Worm (Caenorhabditis elegans) whole organism, L4 larva: ENCODE measurements around the gene rnp-7.

Experiments
- D1046.2 ChIP-seq: fragments of 200-800 bp; sonication (Bioruptor generic); IDR thresholded peaks from 2 replicates; pipeline ENCODE4 v1.3.6; 2022; ENCODE audit warnings: missing genetic modification characterization, missing compliant biosample characterization
- F10B5.3 ChIP-seq: sonication (generic microtip); optimal IDR thresholded peaks from 2 replicates; lab custom pipeline; 2016; ENCODE audit warnings: mild to moderate bottlenecking, missing genetic modification characterization, missing compliant biosample characterization
- F44E2.7 ChIP-seq: fragments of 200-800 bp; sonication (Bioruptor generic); IDR thresholded peaks from 2 replicates; pipeline ENCODE4 v2.1.2; 2022; ENCODE audit warnings: missing genetic modification characterization, missing compliant biosample characterization
- R02D3.7 ChIP-seq: fragments of 150-350 bp; sonication (generic microtip); optimal IDR thresholded peaks from 3 replicates; lab custom pipeline; 2014; ENCODE audit warnings: missing biosample characterization, missing genetic modification characterization
- T20F7.1 ChIP-seq: fragments of 200-800 bp; sonication (Bioruptor generic); optimal IDR thresholded peaks from 2 replicates; lab custom pipeline; 2018; ENCODE audit warnings: mild to moderate bottlenecking, missing genetic modification characterization, missing compliant biosample characterization
- Y5F2A.4 ChIP-seq: fragments of 200-800 bp; sonication (Bioruptor generic); optimal IDR thresholded peaks from 2 replicates; lab custom pipeline; 2018; ENCODE audit warnings: mild to moderate bottlenecking, missing genetic modification characterization, missing compliant biosample characterization
- Y75B8A.6 ChIP-seq: fragments of 200-800 bp; sonication (Bioruptor generic); IDR thresholded peaks from 2 replicates; pipeline ENCODE4 v1.3.6; 2022; ENCODE audit warnings: missing genetic modification reagents, missing genetic modification characterization, missing compliant biosample characterization
- ZK337.2 ChIP-seq: fragments of 200-800 bp; sonication (Bioruptor generic); IDR thresholded peaks from 2 replicates; pipeline ENCODE4 v1.3.6; 2022; ENCODE audit warnings: missing genetic modification reagents, missing genetic modification characterization, missing compliant biosample characterization
- aly-2 ChIP-seq: sonication (generic microtip); optimal IDR thresholded peaks from 2 replicates; lab custom pipeline; 2018; ENCODE audit warnings: missing biosample characterization, missing genetic modification characterization
- arid-1 ChIP-seq: fragments of 200-800 bp; sonication (Bioruptor generic); conservative IDR thresholded peaks from 2 replicates; pipeline ENCODE4 v1.3.6; 2022; ENCODE audit warnings: missing genetic modification reagents, missing genetic modification characterization, missing compliant biosample characterization
- ceh-20 ChIP-seq: fragments of 200-800 bp; sonication (Bioruptor generic); IDR thresholded peaks from 2 replicates; pipeline ENCODE4 v1.3.6; 2022; ENCODE audit warnings: missing genetic modification reagents, missing genetic modification characterization, missing compliant biosample characterization
- ceh-32 ChIP-seq: sonication (generic microtip); optimal IDR thresholded peaks from 2 replicates; lab custom pipeline; 2016; ENCODE audit warnings: mild to moderate bottlenecking, missing genetic modification characterization, missing compliant biosample characterization; ENCODE audit not compliant: poor library complexity
- ceh-62 ChIP-seq: sonication (generic microtip); optimal IDR thresholded peaks from 2 replicates; lab custom pipeline; 2017; ENCODE audit warnings: missing biosample characterization, missing genetic modification characterization
- cey-2 ChIP-seq: sonication (generic microtip); optimal IDR thresholded peaks from 3 replicates; lab custom pipeline; 2017; ENCODE audit warnings: missing genetic modification characterization, mild to moderate bottlenecking, missing compliant biosample characterization, antibody characterized with exemption, borderline replicate concordance; ENCODE audit not compliant: insufficient read depth
- ctbp-1 ChIP-seq: fragments of 200-800 bp; sonication (Bioruptor generic); IDR thresholded peaks from 2 replicates; pipeline ENCODE4 v1.3.6; 2022; ENCODE audit warnings: missing genetic modification reagents, missing genetic modification characterization, missing compliant biosample characterization
- daf-12 ChIP-seq: fragments of 150-350 bp; optimal IDR thresholded peaks from 2 replicates; lab custom pipeline; 2014; ENCODE audit warnings: missing biosample characterization, missing genetic modification reagents, missing genetic modification characterization
- daf-16 ChIP-seq, 3 experiments: sonication (generic microtip); optimal IDR thresholded peaks; 2 replicates each; lab custom pipeline; 2016 to 2017; ENCODE audit warnings: missing genetic modification characterization in 3 of 3, missing genetic modification reagents in 3 of 3, mild to moderate bottlenecking in 2 of 3, missing compliant biosample characterization in 2 of 3, missing biosample characterization in 1 of 3, moderate library complexity in 1 of 3
- dmd-6 ChIP-seq: fragments of 200-800 bp; sonication (Bioruptor generic); IDR thresholded peaks from 2 replicates; pipeline ENCODE4 v1.3.6; 2022; ENCODE audit warnings: missing genetic modification reagents, missing genetic modification characterization, missing compliant biosample characterization
- dmd-9 ChIP-seq: fragments of 200-800 bp; sonication (Bioruptor generic); IDR thresholded peaks from 2 replicates; pipeline ENCODE4 v1.3.6; 2022; ENCODE audit warnings: missing genetic modification reagents, missing genetic modification characterization, missing compliant biosample characterization
- duxl-1 ChIP-seq: sonication (generic microtip); optimal IDR thresholded peaks from 2 replicates; lab custom pipeline; 2016; ENCODE audit warnings: mild to moderate bottlenecking, missing genetic modification characterization, moderate library complexity, missing compliant biosample characterization; ENCODE audit not compliant: poor library complexity
- dve-1 ChIP-seq: sonication (generic microtip); optimal IDR thresholded peaks from 2 replicates; lab custom pipeline; 2017; ENCODE audit warnings: antibody characterized with exemption, mild to moderate bottlenecking, missing genetic modification characterization, missing compliant biosample characterization; ENCODE audit not compliant: insufficient read depth
- fkh-10 ChIP-seq: fragments of 150-350 bp; optimal IDR thresholded peaks from 2 replicates; lab custom pipeline; 2014; ENCODE audit warnings: missing biosample characterization, missing genetic modification reagents, missing genetic modification characterization
- fos-1 ChIP-seq: fragments of 150-350 bp; optimal IDR thresholded peaks from 2 replicates; lab custom pipeline; 2014; ENCODE audit warnings: missing biosample characterization, missing genetic modification characterization
- hif-1 ChIP-seq, 2 experiments: sonication (generic microtip); optimal IDR thresholded peaks; 2 replicates each; lab custom pipeline; 2016 to 2017; ENCODE audit warnings: missing compliant biosample characterization in 2 of 2, missing genetic modification characterization in 2 of 2, missing genetic modification reagents in 2 of 2, missing genotype in 2 of 2, mild to moderate bottlenecking in 1 of 2
- hlh-11 ChIP-seq: fragments of 200-800 bp; sonication (Bioruptor generic); optimal IDR thresholded peaks from 2 replicates; lab custom pipeline; 2018; ENCODE audit warnings: mild to moderate bottlenecking, missing genetic modification characterization, missing compliant biosample characterization
- jun-1 ChIP-seq: fragments of 150-350 bp; optimal IDR thresholded peaks from 2 replicates; lab custom pipeline; 2014; ENCODE audit warnings: missing biosample characterization, missing genetic modification reagents, missing genetic modification characterization
- lin-13 ChIP-seq: fragments of 150-350 bp; optimal IDR thresholded peaks from 2 replicates; lab custom pipeline; 2014; ENCODE audit warnings: missing biosample characterization, missing genetic modification reagents, missing genetic modification characterization
- lin-15B ChIP-seq: fragments of 150-350 bp; sonication (generic microtip); optimal IDR thresholded peaks from 3 replicates; lab custom pipeline; 2014; ENCODE audit warnings: missing biosample characterization, missing genetic modification characterization
- lin-29 ChIP-seq: fragments of 200-800 bp; sonication (Bioruptor generic); IDR thresholded peaks from 2 replicates; pipeline ENCODE4 v1.3.6; 2022; ENCODE audit warnings: missing genetic modification reagents, missing genetic modification characterization, missing compliant biosample characterization
- lsy-2 ChIP-seq, 2 experiments: fragments of 150-350 bp in 1 of 2; sonication (generic microtip) in 1 of 2; optimal IDR thresholded peaks; 2 replicates each; lab custom pipeline; 2014 to 2017; ENCODE audit warnings: missing biosample characterization in 2 of 2, missing genetic modification characterization in 2 of 2
- madf-9 ChIP-seq: fragments of 200-800 bp; sonication (Bioruptor generic); conservative IDR thresholded peaks from 2 replicates; pipeline ENCODE4 v1.3.6; 2022; ENCODE audit warnings: missing genetic modification reagents, missing genetic modification characterization, missing compliant biosample characterization
- mdt-29 ChIP-seq: fragments of 200-800 bp; sonication (Bioruptor generic); IDR thresholded peaks from 2 replicates; pipeline ENCODE4 v1.3.6; 2022; ENCODE audit warnings: missing genetic modification reagents, missing genetic modification characterization, missing compliant biosample characterization
- mes-2 ChIP-seq: sonication (generic microtip); optimal IDR thresholded peaks from 2 replicates; lab custom pipeline; 2016; ENCODE audit warnings: missing genotype, mild to moderate bottlenecking, missing genetic modification characterization, missing compliant biosample characterization; ENCODE audit not compliant: poor library complexity, severe bottlenecking
- nhr-102 ChIP-seq: sonication (generic microtip); optimal IDR thresholded peaks from 2 replicates; lab custom pipeline; 2016; ENCODE audit warnings: mild to moderate bottlenecking, missing genetic modification characterization, moderate library complexity, missing compliant biosample characterization
- nhr-111 ChIP-seq: fragments of 200-800 bp; sonication (Bioruptor generic); optimal IDR thresholded peaks from 2 replicates; lab custom pipeline; 2018; ENCODE audit warnings: mild to moderate bottlenecking, missing genetic modification characterization, missing compliant biosample characterization
- nhr-237 ChIP-seq: sonication (generic microtip); optimal IDR thresholded peaks from 2 replicates; lab custom pipeline; 2017; ENCODE audit warnings: missing biosample characterization, missing genetic modification characterization
- nhr-28 ChIP-seq: fragments of 150-350 bp; optimal IDR thresholded peaks from 2 replicates; lab custom pipeline; 2014; ENCODE audit warnings: missing biosample characterization, missing genetic modification characterization
- nhr-6 ChIP-seq: fragments of 150-350 bp; optimal IDR thresholded peaks from 2 replicates; lab custom pipeline; 2014; ENCODE audit warnings: missing biosample characterization, missing genetic modification characterization
- php-3 ChIP-seq: fragments of 200-800 bp; sonication (Bioruptor generic); IDR thresholded peaks from 2 replicates; pipeline ENCODE4 v1.3.6; 2022; ENCODE audit warnings: missing genetic modification reagents, missing genetic modification characterization, missing compliant biosample characterization
- sdz-12 ChIP-seq: fragments of 200-800 bp; sonication (Bioruptor generic); optimal IDR thresholded peaks from 2 replicates; lab custom pipeline; 2018; ENCODE audit warnings: mild to moderate bottlenecking, missing genetic modification characterization, missing compliant biosample characterization
- spr-1 ChIP-seq: sonication (generic microtip); optimal IDR thresholded peaks from 2 replicates; lab custom pipeline; 2016; ENCODE audit warnings: mild to moderate bottlenecking, missing genetic modification characterization, missing compliant biosample characterization
- tag-97 ChIP-seq: fragments of 200-800 bp; sonication (Bioruptor generic); IDR thresholded peaks from 2 replicates; pipeline ENCODE4 v1.3.6; 2022; ENCODE audit warnings: missing genetic modification characterization, missing compliant biosample characterization
- tra-1 ChIP-seq: fragments of 200-800 bp; sonication (Bioruptor generic); IDR thresholded peaks from 2 replicates; pipeline ENCODE4 v1.3.6; 2022; ENCODE audit warnings: missing genetic modification reagents, missing genetic modification characterization, missing compliant biosample characterization
- unc-130 ChIP-seq: sonication (generic microtip); optimal IDR thresholded peaks from 2 replicates; lab custom pipeline; 2016; ENCODE audit warnings: missing genetic modification reagents, missing genetic modification characterization, missing compliant biosample characterization
- unc-39 ChIP-seq: sonication (generic microtip); optimal IDR thresholded peaks from 2 replicates; lab custom pipeline; 2017; ENCODE audit warnings: missing biosample characterization, missing genetic modification characterization
- unc-62 ChIP-seq, 3 experiments: fragments of 150-350 bp in 1 of 3; sonication (generic microtip); optimal IDR thresholded peaks in 2 of 3; peaks in 1 of 3; 1 replicate in 1 of 3; 2 replicates in 2 of 3; lab custom pipeline; 2014 to 2017; ENCODE audit warnings: missing biosample characterization in 3 of 3, missing genetic modification characterization in 3 of 3, missing genetic modification reagents in 3 of 3, missing genotype in 1 of 3
- zip-11 ChIP-seq: fragments of 200-800 bp; sonication (Bioruptor generic); IDR thresholded peaks from 2 replicates; pipeline ENCODE4 v1.3.6; 2022; ENCODE audit warnings: missing genetic modification characterization, missing compliant biosample characterization
- zip-2 ChIP-seq: fragments of 150-350 bp; optimal IDR thresholded peaks from 2 replicates; lab custom pipeline; 2014; ENCODE audit warnings: missing biosample characterization, missing genetic modification characterization
- ztf-7 ChIP-seq: fragments of 150-350 bp; optimal IDR thresholded peaks from 2 replicates; lab custom pipeline; 2014; ENCODE audit warnings: missing biosample characterization, missing genetic modification characterization

Gene rnp-7

ce11 chrIII:7155631-7156030 lies 5.3 kb downstream of the rnp-7 start (continued):
- TF ChIP-seq ceh-32 (tag; lab: Kevin White, UChicago) (peak; percentile 43), mdt-29 (peak; percentile 77), daf-16 (GFP tag; optimal IDR thresholded peaks at IDR 0.05; lab: Kevin White, UChicago) (peak; percentile 52 to 75), daf-16 (tag; optimal IDR thresholded peaks at IDR 0.05; lab: Kevin White, UChicago) (peak; percentile 82), nhr-28 (tag; lab: Kevin White, UChicago) (peak; percentile 92), F10B5.3 (no peak), dmd-9 (GFP tag; lab: Robert Waterston, UW) (peak; percentile 64; the same call in 1 of the 2 replicates), jun-1 (peak; percentile 82), tag-97 (GFP tag; lab: Robert Waterston, UW) (no peak), lin-29 (GFP tag; lab: Robert Waterston, UW) (0 out of 2 replicates have a peak, but pooled peaks have one; percentile 18), Y75B8A.6 (GFP tag; lab: Robert Waterston, UW) (no peak), nhr-6 (tag; lab: Kevin White, UChicago) (peak; percentile 39), fkh-10 (GFP tag; lab: Kevin White, UChicago) (peak; percentile 96), nhr-102 (tag; lab: Kevin White, UChicago) (peak; percentile 82), daf-12 (tag; lab: Kevin White, UChicago) (no peak), zip-11 (GFP tag; lab: Robert Waterston, UW) (no peak), nhr-111 (no peak), zip-2 (tag; lab: Kevin White, UChicago) (peak; percentile 59), ceh-20 (GFP tag; lab: Robert Waterston, UW) (peak; percentile 86), lin-13 (GFP tag; lab: Kevin White, UChicago) (no peak), unc-130 (no peak), ctbp-1 (GFP tag; lab: Robert Waterston, UW) (peak; percentile 97), ztf-7 (no peak), ZK337.2 (GFP tag; lab: Robert Waterston, UW) (no peak), nhr-237 (tag; lab: Kevin White, UChicago) (peak; percentile 2), hif-1 (tag; optimal IDR thresholded peaks at IDR 0.05; lab: Kevin White, UChicago) (peak; percentile 23 to 82), ceh-62 (tag; lab: Kevin White, UChicago) (no peak), Y5F2A.4 (GFP tag; lab: Kevin White, UChicago) (peak; percentile 26), T20F7.1 (GFP tag; lab: Kevin White, UChicago) (peak; percentile 77), duxl-1 (peak; percentile 63), dmd-6 (GFP tag; lab: Robert Waterston, UW) (peak; percentile 90), unc-39 (tag; lab: Kevin White, UChicago) (no peak), tra-1 (GFP tag; lab: Robert Waterston, UW) (peak; percentile 63), mes-2 (tag; lab: Kevin White, UChicago) (peak; percentile 85), spr-1 (tag; lab: Kevin White, UChicago) (peak; percentile 77), sdz-12 (GFP tag; lab: Kevin White, UChicago) (no peak)

DNA sequence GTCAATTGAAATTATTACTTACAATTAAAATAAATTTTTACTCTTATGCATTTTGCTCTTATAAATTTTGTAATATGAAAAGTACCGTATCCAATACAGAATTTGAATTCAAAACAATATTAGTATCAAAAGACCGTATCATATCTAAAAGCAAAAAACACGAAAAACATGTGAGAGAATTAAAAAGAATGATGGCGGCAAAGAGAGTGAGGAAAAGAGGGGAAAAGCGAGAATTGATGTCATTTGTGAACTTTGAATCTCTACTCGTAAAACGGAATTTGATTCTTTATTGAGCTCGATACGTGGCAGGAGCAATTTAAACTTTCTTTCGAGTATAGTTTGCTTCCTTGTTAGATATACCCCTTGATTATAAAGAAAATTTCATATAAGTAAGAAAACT lies 6.4 kb downstream of the rnp-7 start:
- no peak for TF ChIP-seq D1046.2 (GFP tag; lab: Robert Waterston, UW)
- peak; percentile 52; the same call in 1 of the 2 replicates for TF ChIP-seq php-3 (GFP tag; lab: Robert Waterston, UW)
- no peak for TF ChIP-seq lin-15B
- no peak for TF ChIP-seq R02D3.7 (tag; lab: Kevin White, UChicago)
- no peak for TF ChIP-seq unc-62 (GFP tag; optimal IDR thresholded peaks at IDR 0.05 in 1 of 2; lab: Kevin White, UChicago)
- TF ChIP-seq unc-62 (tag; optimal IDR thresholded peaks at IDR 0.05; lab: Kevin White, UChicago): no peak
- no peak for TF ChIP-seq arid-1
- TF ChIP-seq lsy-2 (tag; optimal IDR thresholded peaks at IDR 0.05; lab: Kevin White, UChicago): peak in 1 of 2 experiments; percentile 15
- TF ChIP-seq ceh-20 (GFP tag; lab: Robert Waterston, UW): no peak
- TF ChIP-seq mdt-29: no peak
- no peak for TF ChIP-seq aly-2 (tag; lab: Kevin White, UChicago)
- TF ChIP-seq hlh-11: peak; percentile 48
- TF ChIP-seq nhr-6 (tag; lab: Kevin White, UChicago): no peak
- TF ChIP-seq lin-13 (GFP tag; lab: Kevin White, UChicago): no peak
- TF ChIP-seq F44E2.7 (GFP tag; lab: Robert Waterston, UW): no peak
- no peak for TF ChIP-seq lin-29 (GFP tag; lab: Robert Waterston, UW)
- no peak for TF ChIP-seq cey-2 (tag; lab: Kevin White, UChicago)
- peak; percentile 71 for TF ChIP-seq dve-1
- TF ChIP-seq fos-1 (tag; lab: Kevin White, UChicago): no peak
- TF ChIP-seq madf-9 (GFP tag; lab: Robert Waterston, UW): no peak
